Fruit fly (Drosophila melanogaster) whole organism, embryonic: ENCODE results near the gene CG42329.

Source experiments
- Ada2b ChIP-seq: fragments of 200-800 bp; sonication (Bioruptor generic); IDR thresholded peaks from 2 replicates; pipeline ENCODE4 v1.3.6; 2022; ENCODE audit warnings: missing biosample characterization, missing genetic modification characterization
- CG10209 ChIP-seq: fragments of 200-800 bp; sonication (Bioruptor generic); optimal IDR thresholded peaks from 3 replicates; lab custom pipeline; 2017; ENCODE audit warnings: missing biosample characterization, mild to moderate bottlenecking, missing genetic modification characterization, missing genetic modification reagents
- CG10654 ChIP-seq: fragments of 200-800 bp; sonication (Bioruptor generic); optimal IDR thresholded peaks from 2 replicates; lab custom pipeline; 2016; ENCODE audit warnings: missing biosample characterization, missing genetic modification characterization
- CG11696 ChIP-seq: fragments of 200-800 bp; sonication (Bioruptor generic); IDR thresholded peaks from 2 replicates; pipeline ENCODE4 v1.3.6; 2022; ENCODE audit warnings: missing biosample characterization, missing genetic modification characterization
- CG1603 ChIP-seq: fragments of 200-800 bp; sonication (Bioruptor generic); optimal IDR thresholded peaks from 2 replicates; lab custom pipeline; 2019; ENCODE audit warnings: missing biosample characterization, mild to moderate bottlenecking, missing genetic modification characterization, moderate library complexity
- CG16813 ChIP-seq: fragments of 200-800 bp; sonication (Bioruptor generic); IDR thresholded peaks from 3 replicates; pipeline ENCODE4 v1.3.6; 2022; ENCODE audit warnings: missing biosample characterization, missing genetic modification characterization; ENCODE audit not compliant: partially characterized antibody
- CG17359 ChIP-seq: fragments of 200-800 bp; sonication (Bioruptor generic); optimal IDR thresholded peaks from 3 replicates; lab custom pipeline; 2018; ENCODE audit warnings: missing biosample characterization, mild to moderate bottlenecking, missing genetic modification characterization, moderate library complexity
- CG2199 ChIP-seq: fragments of 200-800 bp; sonication (Bioruptor generic); IDR thresholded peaks from 3 replicates; pipeline ENCODE4 v1.3.6; 2022; ENCODE audit warnings: missing biosample characterization, missing genetic modification characterization
- CG2875 ChIP-seq: fragments of 200-800 bp; sonication (Bioruptor generic); optimal IDR thresholded peaks from 2 replicates; lab custom pipeline; 2017; ENCODE audit warnings: missing biosample characterization, mild to moderate bottlenecking, missing genetic modification characterization, missing genetic modification reagents
- CG3065 ChIP-seq: fragments of 200-800 bp; sonication (Bioruptor generic); optimal IDR thresholded peaks from 2 replicates; lab custom pipeline; 2016; ENCODE audit warnings: missing biosample characterization, missing genetic modification characterization
- CG3281 ChIP-seq: fragments of 200-800 bp; sonication (Bioruptor generic); optimal IDR thresholded peaks from 3 replicates; lab custom pipeline; 2017; ENCODE audit warnings: missing biosample characterization, mild to moderate bottlenecking, missing genetic modification characterization
- CG34422 ChIP-seq: fragments of 200-800 bp; sonication (Bioruptor generic); IDR thresholded peaks from 3 replicates; pipeline ENCODE4 v1.3.6; 2022; ENCODE audit warnings: missing biosample characterization, missing genetic modification characterization
- CG3726 ChIP-seq: fragments of 200-800 bp; sonication (Bioruptor generic); IDR thresholded peaks from 3 replicates; pipeline ENCODE4, ENCODE4 v1.3.6; 2022; ENCODE audit warnings: missing biosample characterization, missing genetic modification characterization
- CG3838 ChIP-seq: fragments of 200-800 bp; sonication (Bioruptor generic); optimal IDR thresholded peaks from 3 replicates; lab custom pipeline; 2016; ENCODE audit warnings: missing biosample characterization, missing genetic modification characterization
- CG6765 ChIP-seq: fragments of 200-800 bp; sonication (Bioruptor generic); optimal IDR thresholded peaks from 3 replicates; lab custom pipeline; 2017; ENCODE audit warnings: missing biosample characterization, mild to moderate bottlenecking, missing genetic modification characterization
- CG7357 ChIP-seq: fragments of 200-800 bp; sonication (Bioruptor generic); IDR thresholded peaks from 3 replicates; pipeline ENCODE4 v1.3.6; 2022; ENCODE audit warnings: missing biosample characterization, missing genetic modification characterization
- CG7556 ChIP-seq: fragments of 200-800 bp; sonication (Bioruptor generic); optimal IDR thresholded peaks from 2 replicates; lab custom pipeline; 2017; ENCODE audit warnings: missing biosample characterization, mild to moderate bottlenecking, missing genetic modification characterization
- CG8290 ChIP-seq, 3 experiments: fragments of 200-800 bp; sonication (Bioruptor generic); optimal IDR thresholded peaks; 2 replicates each; lab custom pipeline; 2016 to 2019; ENCODE audit warnings: missing biosample characterization in 3 of 3, missing genetic modification characterization in 3 of 3, mild to moderate bottlenecking in 2 of 3, moderate library complexity in 1 of 3
- CG8478 ChIP-seq: fragments of >200 bp; optimal IDR thresholded peaks from 2 replicates; lab custom pipeline; 2018
- CG8765 ChIP-seq: fragments of 200-800 bp; sonication (Bioruptor generic); IDR thresholded peaks from 2 replicates; pipeline ENCODE4 v1.3.6; 2022; ENCODE audit warnings: missing biosample characterization, missing genetic modification characterization
- CG8924 ChIP-seq: fragments of 200-800 bp; optimal IDR thresholded peaks from 3 replicates; lab custom pipeline; 2019; ENCODE audit warnings: missing biosample characterization, mild to moderate bottlenecking, missing genetic modification characterization, moderate library complexity
- CG9727 ChIP-seq: fragments of 200-800 bp; sonication (Bioruptor generic); optimal IDR thresholded peaks from 3 replicates; lab custom pipeline; 2017; ENCODE audit warnings: missing biosample characterization, mild to moderate bottlenecking, missing genetic modification characterization
- Dad ChIP-seq: fragments of 200-800 bp; sonication (Bioruptor generic); optimal IDR thresholded peaks from 3 replicates; lab custom pipeline; 2016; ENCODE audit warnings: missing biosample characterization, missing genetic modification characterization
- Dfd ChIP-seq, 2 experiments: fragments of >200 bp; optimal IDR thresholded peaks; 2 replicates each; lab custom pipeline; 2017; ENCODE audit warnings: missing biosample characterization in 2 of 2, missing genetic modification characterization in 2 of 2
- Eip74EF ChIP-seq, 2 experiments: fragments of 200-800 bp in 1 of 2; fragments of >200 bp in 1 of 2; sonication (Bioruptor generic) in 1 of 2; optimal IDR thresholded peaks; 2 replicates each; lab custom pipeline; 2017 to 2019; ENCODE audit warnings: missing biosample characterization in 2 of 2, missing genetic modification characterization in 2 of 2, mild to moderate bottlenecking in 1 of 2, moderate library complexity in 1 of 2
- Gsc ChIP-seq: fragments of 200-800 bp; sonication (Bioruptor generic); IDR thresholded peaks from 2 replicates; pipeline ENCODE4 v1.3.6; 2022; ENCODE audit warnings: missing biosample characterization, missing genetic modification characterization
- H2.0 ChIP-seq: fragments of 200-800 bp; sonication (Bioruptor generic); IDR thresholded peaks from 2 replicates; pipeline ENCODE4 v1.3.6; 2022; ENCODE audit warnings: missing biosample characterization, missing genetic modification characterization
- HHEX ChIP-seq: fragments of 200-800 bp; sonication (Bioruptor generic); optimal IDR thresholded peaks from 3 replicates; lab custom pipeline; 2017; ENCODE audit warnings: missing biosample characterization, mild to moderate bottlenecking, missing genetic modification characterization, missing genetic modification reagents
- Hmr ChIP-seq: fragments of 200-800 bp; sonication (Bioruptor generic); optimal IDR thresholded peaks from 3 replicates; lab custom pipeline; 2017; ENCODE audit warnings: mild to moderate bottlenecking, missing biosample characterization, missing genetic modification reagents, missing genetic modification characterization
- Hsf ChIP-seq: fragments of 200-800 bp; sonication (Bioruptor generic); optimal IDR thresholded peaks from 3 replicates; lab custom pipeline; 2016; ENCODE audit warnings: missing biosample characterization, missing genetic modification characterization
- MESR4 ChIP-seq: fragments of 200-800 bp; sonication (Bioruptor generic); optimal IDR thresholded peaks from 2 replicates; lab custom pipeline; 2018; ENCODE audit warnings: missing biosample characterization, mild to moderate bottlenecking, missing genetic modification characterization, moderate library complexity
- Max ChIP-seq: fragments of 200-800 bp; sonication (Bioruptor generic); optimal IDR thresholded peaks from 2 replicates; lab custom pipeline; 2016; ENCODE audit warnings: missing biosample characterization, mild to moderate bottlenecking, missing genetic modification characterization
- Myb ChIP-seq: fragments of 200-800 bp; sonication (Bioruptor generic); optimal IDR thresholded peaks from 2 replicates; lab custom pipeline; 2016; ENCODE audit warnings: missing biosample characterization, missing genetic modification characterization
- Optix ChIP-seq: fragments of 200-800 bp; sonication (Bioruptor generic); IDR thresholded peaks from 3 replicates; pipeline ENCODE4 v1.3.6; 2022; ENCODE audit warnings: missing biosample characterization, missing genetic modification characterization
- Xbp1 ChIP-seq: fragments of 200-800 bp; sonication (Bioruptor generic); optimal IDR thresholded peaks from 3 replicates; lab custom pipeline; 2016; ENCODE audit warnings: missing biosample characterization, mild to moderate bottlenecking, missing genetic modification characterization
- Xrp1 ChIP-seq: fragments of 200-800 bp; sonication (Bioruptor generic); IDR thresholded peaks from 2 replicates; pipeline ENCODE4 v1.3.6; 2022; ENCODE audit warnings: missing biosample characterization, missing genetic modification characterization
- ash1 ChIP-seq: fragments of 200-800 bp; sonication (Bioruptor generic); optimal IDR thresholded peaks from 2 replicates; lab custom pipeline; 2018; ENCODE audit warnings: missing biosample characterization, mild to moderate bottlenecking, missing genetic modification characterization
- bcd ChIP-seq: fragments of 200-800 bp; sonication (Bioruptor generic); optimal IDR thresholded peaks from 2 replicates; lab custom pipeline; 2017; ENCODE audit warnings: missing biosample characterization, mild to moderate bottlenecking, missing genetic modification characterization
- grn ChIP-seq: fragments of 200-800 bp; sonication (Bioruptor generic); optimal IDR thresholded peaks from 3 replicates; lab custom pipeline; 2017; ENCODE audit warnings: missing biosample characterization, missing genetic modification characterization
- gsb-n ChIP-seq: fragments of 200-800 bp; sonication (Bioruptor generic); optimal IDR thresholded peaks from 3 replicates; lab custom pipeline; 2018; ENCODE audit warnings: missing biosample characterization, mild to moderate bottlenecking, missing genetic modification characterization
- ind ChIP-seq: fragments of 200-800 bp; sonication (Bioruptor generic); optimal IDR thresholded peaks from 3 replicates; lab custom pipeline; 2016; ENCODE audit warnings: missing biosample characterization, missing genetic modification characterization
- kah ChIP-seq: fragments of 200-800 bp; sonication (Bioruptor generic); optimal IDR thresholded peaks from 2 replicates; lab custom pipeline; 2018; ENCODE audit warnings: missing biosample characterization, mild to moderate bottlenecking, missing genetic modification characterization
- nau ChIP-seq: fragments of 200-800 bp; sonication (Bioruptor generic); optimal IDR thresholded peaks from 3 replicates; lab custom pipeline; 2017; ENCODE audit warnings: missing biosample characterization, mild to moderate bottlenecking, missing genetic modification characterization, missing genetic modification reagents
- pros ChIP-seq: fragments of 200-800 bp; sonication (Bioruptor generic); optimal IDR thresholded peaks from 3 replicates; lab custom pipeline; 2019; ENCODE audit warnings: missing biosample characterization, mild to moderate bottlenecking, missing genetic modification characterization, moderate library complexity
- row ChIP-seq: fragments of 200-800 bp; sonication (Bioruptor generic); IDR thresholded peaks from 3 replicates; pipeline ENCODE4 v1.3.6; 2022; ENCODE audit warnings: missing biosample characterization, missing genetic modification characterization
- sd ChIP-seq: fragments of 200-800 bp; sonication (Bioruptor generic); optimal IDR thresholded peaks from 3 replicates; lab custom pipeline; 2018; ENCODE audit warnings: missing biosample characterization, mild to moderate bottlenecking, missing genetic modification characterization, moderate library complexity
- sens ChIP-seq: fragments of 200-800 bp; sonication (Bioruptor generic); peaks from one replicate; lab custom pipeline; 2016; ENCODE audit warnings: missing biosample characterization, missing genetic modification characterization
- sim ChIP-seq: fragments of 200-800 bp; sonication (Bioruptor generic); IDR thresholded peaks from 2 replicates; pipeline ENCODE4 v1.3.6; 2022; ENCODE audit warnings: missing biosample characterization, missing genetic modification characterization
- sisA ChIP-seq: fragments of 200-800 bp; sonication (Bioruptor generic); IDR thresholded peaks from 2 replicates; pipeline ENCODE4 v1.3.6; 2022; ENCODE audit warnings: missing biosample characterization, missing genetic modification characterization
- wor ChIP-seq: fragments of 200-800 bp; sonication (Bioruptor generic); IDR thresholded peaks from 2 replicates; pipeline ENCODE4 v1.3.6; 2022; ENCODE audit warnings: missing biosample characterization, missing genetic modification characterization
- zfh1 ChIP-seq: fragments of 200-800 bp; sonication (Bioruptor generic); IDR thresholded peaks from 3 replicates; pipeline ENCODE4 v1.3.6; 2022; ENCODE audit warnings: missing biosample characterization, missing genetic modification characterization

CG42329 gene

dm6 chr2L:1214465-1214864 lies 4.6 kb upstream of the CG42329 start (continued):
- peak; percentile 9 for TF ChIP-seq CG10209 (GFP tag; lab: Kevin White, UChicago)
- no peak for TF ChIP-seq CG8290 (GFP tag; optimal IDR thresholded peaks at IDR 0.05; lab: Kevin White, UChicago)
- peak in 1 of 2 experiments; percentile 11 for TF ChIP-seq CG8290 (tag; optimal IDR thresholded peaks at IDR 0.05; lab: Kevin White, UChicago)
- no peak for TF ChIP-seq sim (GFP tag; lab: Robert Waterston, UW)
- TF ChIP-seq CG17359 (tag; lab: Kevin White, UChicago): peak; percentile 41
- no peak for TF ChIP-seq CG3065 (GFP tag; lab: Kevin White, UChicago)
- no peak for TF ChIP-seq CG16813 (GFP tag; lab: Robert Waterston, UW)
- TF ChIP-seq nau: no peak
- TF ChIP-seq sisA (GFP tag; lab: Robert Waterston, UW): peak; percentile 53
- no peak for TF ChIP-seq Dad
- peak; percentile 12 for TF ChIP-seq gsb-n
- TF ChIP-seq CG3838 (GFP tag; lab: Kevin White, UChicago): no peak
- peak; percentile 22 for TF ChIP-seq ind (GFP tag; lab: Kevin White, UChicago)
- TF ChIP-seq MESR4 (GFP tag; lab: Kevin White, UChicago): no peak
- peak; percentile 22 for TF ChIP-seq CG3281 (GFP tag; lab: Kevin White, UChicago)
- TF ChIP-seq CG9727 (GFP tag; lab: Kevin White, UChicago): peak; percentile 6
- no peak for TF ChIP-seq CG7357 (GFP tag; lab: Robert Waterston, UW)
- TF ChIP-seq Ada2b: peak; percentile 61
- no peak for TF ChIP-seq CG3726 (GFP tag; lab: Robert Waterston, UW)
- TF ChIP-seq Eip74EF (GFP tag; optimal IDR thresholded peaks at IDR 0.05; lab: Kevin White, UChicago): no peak
- TF ChIP-seq Optix (GFP tag; lab: Robert Waterston, UW): peak; percentile 46; the same call in 1 of the 3 replicates
- TF ChIP-seq H2.0 (GFP tag; lab: Robert Waterston, UW): 0 out of 2 replicates have a peak, but pooled peaks have one; percentile 9
- peak; percentile 40 for TF ChIP-seq bcd (GFP tag; lab: Kevin White, UChicago)
- TF ChIP-seq Xrp1 (GFP tag; lab: Robert Waterston, UW): peak; percentile 78
- 0 out of 2 replicates have a peak, but pooled peaks have one; percentile 16 for TF ChIP-seq Gsc (GFP tag; lab: Robert Waterston, UW)
- TF ChIP-seq CG7556 (GFP tag; lab: Kevin White, UChicago): peak; percentile 46
- TF ChIP-seq ash1 (GFP tag; lab: Kevin White, UChicago): no peak
- 0 out of 2 replicates have a peak, but pooled peaks have one; percentile 17 for TF ChIP-seq wor
- peak; percentile 23 for TF ChIP-seq CG10654 (GFP tag; lab: Kevin White, UChicago)
- peak; percentile 14 for TF ChIP-seq HHEX (GFP tag; lab: Kevin White, UChicago)
- no peak for TF ChIP-seq CG6765
- TF ChIP-seq sens (GFP tag; lab: Kevin White, UChicago): peak; percentile 82
- peak; percentile 7 for TF ChIP-seq CG2875
- TF ChIP-seq row (GFP tag; lab: Robert Waterston, UW): peak; percentile 61
- no peak for TF ChIP-seq sd (tag; lab: Kevin White, UChicago)
- TF ChIP-seq Hsf (GFP tag; lab: Kevin White, UChicago): peak; percentile 31
- TF ChIP-seq CG2199 (GFP tag; lab: Robert Waterston, UW): no peak
- peak; percentile 28 for TF ChIP-seq Hmr (GFP tag; lab: Kevin White, UChicago)
- TF ChIP-seq kah (GFP tag; lab: Kevin White, UChicago): no peak
- TF ChIP-seq CG34422: peak; percentile 33; the same call in 1 of the 3 replicates
- TF ChIP-seq Xbp1 (GFP tag; lab: Kevin White, UChicago): peak; percentile 48
- TF ChIP-seq CG1603 (tag; lab: Kevin White, UChicago): peak; percentile 54
- no peak for TF ChIP-seq grn (GFP tag; lab: Kevin White, UChicago)
- TF ChIP-seq Dfd (GFP tag; optimal IDR thresholded peaks at IDR 0.05; lab: Kevin White, UChicago): no peak
- no peak for TF ChIP-seq pros (GFP tag; lab: Kevin White, UChicago)
- no peak for TF ChIP-seq CG8478 (lab: Kevin White, UChicago)
- TF ChIP-seq Myb: no peak
- peak; percentile 36 for TF ChIP-seq CG8924
- TF ChIP-seq zfh1 (GFP tag; lab: Robert Waterston, UW): peak; percentile 57; the same call in 2 of the 3 replicates
- 0 out of 2 replicates have a peak, but pooled peaks have one; percentile 14 for TF ChIP-seq CG11696 (GFP tag; lab: Robert Waterston, UW)
- no peak for TF ChIP-seq Max (GFP tag; lab: Kevin White, UChicago)
- 0 out of 2 replicates have a peak, but pooled peaks have one; percentile 28 for TF ChIP-seq CG8765 (GFP tag; lab: Robert Waterston, UW)
